Worm (Caenorhabditis elegans) whole organism, early embryonic: ENCODE data around the gene T23E7.6.

Experiments
- ama-1 ChIP-seq: fragments of 150-350 bp; optimal IDR thresholded peaks from 2 replicates; lab custom pipeline; 2014
- ceh-36 ChIP-seq: sonication (generic microtip); optimal IDR thresholded peaks from 2 replicates; lab custom pipeline; 2016; ENCODE audit warnings: missing genetic modification characterization, inconsistent platforms, missing compliant biosample characterization
- ets-7 ChIP-seq: sonication (generic microtip); optimal IDR thresholded peaks from 2 replicates; lab custom pipeline; 2016; ENCODE audit warnings: missing genotype, missing genetic modification characterization, missing compliant biosample characterization
- hmg-4 ChIP-seq: fragments of 200-800 bp; sonication (Bioruptor generic); optimal IDR thresholded peaks from 2 replicates; lab custom pipeline; 2018; ENCODE audit warnings: mild to moderate bottlenecking, missing genetic modification characterization, missing compliant biosample characterization
- hnd-1 ChIP-seq: sonication (generic microtip); optimal IDR thresholded peaks from 2 replicates; lab custom pipeline; 2016; ENCODE audit warnings: missing genetic modification characterization, missing compliant biosample characterization
- scrt-1 ChIP-seq: fragments of 200-800 bp; sonication (Bioruptor generic); IDR thresholded peaks from 2 replicates; pipeline ENCODE4 v1.3.6; 2022; ENCODE audit warnings: missing genetic modification characterization, missing compliant biosample characterization
- sea-1 ChIP-seq: fragments of 200-800 bp; sonication (Bioruptor generic); conservative IDR thresholded peaks from 2 replicates; pipeline ENCODE4 v1.3.6; 2022; ENCODE audit warnings: missing genetic modification characterization, missing compliant biosample characterization
- tbx-11 ChIP-seq: fragments of 200-800 bp; sonication (Bioruptor generic); IDR thresholded peaks from 2 replicates; pipeline ENCODE4 v1.3.6; 2022; ENCODE audit warnings: missing genetic modification characterization, missing compliant biosample characterization
- tbx-37 ChIP-seq: fragments of 200-800 bp; sonication (Bioruptor generic); conservative IDR thresholded peaks from 2 replicates; pipeline ENCODE4 v1.3.6; 2022; ENCODE audit warnings: missing genetic modification reagents, missing genetic modification characterization, missing compliant biosample characterization
- tra-4 ChIP-seq: sonication (generic microtip); optimal IDR thresholded peaks from 2 replicates; lab custom pipeline; 2017; ENCODE audit warnings: missing genetic modification characterization, missing compliant biosample characterization

ce11 chrX:17637528-17637927 lies 47.1 kb downstream of the T23E7.6 start:
- TF ChIP-seq ama-1 (lab: Kevin White, UChicago): no peak
- TF ChIP-seq ceh-36: no peak
- TF ChIP-seq tbx-11 (GFP tag; lab: Robert Waterston, UW): no peak
- no peak for TF ChIP-seq tra-4 (tag; lab: Kevin White, UChicago)
- TF ChIP-seq sea-1 (GFP tag; lab: Robert Waterston, UW): no peak
- no peak for TF ChIP-seq hnd-1 (tag; lab: Kevin White, UChicago)
- TF ChIP-seq hmg-4 (GFP tag; lab: Kevin White, UChicago): no peak
- no peak for TF ChIP-seq tbx-37
- no peak for TF ChIP-seq scrt-1
- TF ChIP-seq ets-7 (tag; lab: Kevin White, UChicago): no peak
